Fruit fly (Drosophila melanogaster) ovary, adult (tissue): Measurements from ENCODE around the gene Gr68a.

Source experiments
- CG17801 ChIP-seq: fragments of 200-800 bp; optimal IDR thresholded peaks from 2 replicates; lab custom pipeline; 2019; ENCODE audit warnings: missing biosample characterization, mild to moderate bottlenecking, missing genetic modification characterization, moderate library complexity; ENCODE audit not compliant: partially characterized antibody

Gr68a gene

dm6 chr3L:11751005-11751404 is at the start of gene Gr68a:
TSS of gene Gr68a (plus strand) at chr3L:11751305.
- TF ChIP-seq CG17801 (GFP tag; lab: Kevin White, UChicago) = no peak

dm6 chr3L:11701649-11702048 is 49.5 kb upstream of the Gr68a start:
- TF ChIP-seq CG17801 (GFP tag; lab: Kevin White, UChicago) = no peak

dm6 chr3L:11703579-11703978 is 47.5 kb upstream of the Gr68a start:
- TF ChIP-seq CG17801 (GFP tag; lab: Kevin White, UChicago) = no peak

dm6 chr3L:11704902-11705546 is 46.1 kb upstream of the Gr68a start:
- no peak for TF ChIP-seq CG17801 (GFP tag; lab: Kevin White, UChicago)

dm6 chr3L:11707978-11708632 is 43.0 kb upstream of the Gr68a start, which contains the start of gene CG11658:
TSS of gene CG11658 (minus strand) at chr3L:11708553.
- TF ChIP-seq CG17801 (GFP tag; lab: Kevin White, UChicago) = peak; percentile 7

- TF ChIP-seq CG17801 (GFP tag; lab: Kevin White, UChicago) = no peak
Measured at dm6 chr3L:11708633-11709116, 42.4 kb upstream of the Gr68a start, which contains the start of the genes Ccdc56 and mtTFB1. TSS of gene Ccdc56 (plus strand) at chr3L:11708979. TSS of gene mtTFB1 (plus strand) at chr3L:11708979.

- TF ChIP-seq CG17801 (GFP tag; lab: Kevin White, UChicago) = no peak
Measured at dm6 chr3L:11711059-11711628, 40.0 kb upstream of the Gr68a start, which contains the start of gene crim. TSS of gene crim (minus strand) at chr3L:11711386.

- no peak for TF ChIP-seq CG17801 (GFP tag; lab: Kevin White, UChicago)
Measured at dm6 chr3L:11711789-11712188, 39.3 kb upstream of the Gr68a start.

dm6 chr3L:11712839-11713238 is 38.3 kb upstream of the Gr68a start:
- TF ChIP-seq CG17801 (GFP tag; lab: Kevin White, UChicago) = no peak

dm6 chr3L:11715187-11715586 is 35.9 kb upstream of the Gr68a start, which contains the start of gene CG14132:
TSS of gene CG14132 (minus strand) at chr3L:11715285.
- no peak for TF ChIP-seq CG17801 (GFP tag; lab: Kevin White, UChicago)

- no peak for TF ChIP-seq CG17801 (GFP tag; lab: Kevin White, UChicago)
Measured at dm6 chr3L:11716347-11716746, 34.8 kb upstream of the Gr68a start.

- no peak for TF ChIP-seq CG17801 (GFP tag; lab: Kevin White, UChicago)
Measured at dm6 chr3L:11716899-11717298, 34.2 kb upstream of the Gr68a start.

dm6 chr3L:11717300-11717699 is 33.8 kb upstream of the Gr68a start:
- no peak for TF ChIP-seq CG17801 (GFP tag; lab: Kevin White, UChicago)

dm6 chr3L:11717993-11718392 is 33.1 kb upstream of the Gr68a start:
- no peak for TF ChIP-seq CG17801 (GFP tag; lab: Kevin White, UChicago)

dm6 chr3L:11720780-11721179 is 30.3 kb upstream of the Gr68a start, which contains the start of gene Bmcp:
TSS of gene Bmcp (plus strand) at chr3L:11720934.
- TF ChIP-seq CG17801 (GFP tag; lab: Kevin White, UChicago) = peak; percentile 51
